Fruit fly (Drosophila melanogaster) whole organism, prepupa: ENCODE measurements around the gene CG12986.

ENCODE experiments used
- CG10631 ChIP-seq: fragments of 200-800 bp; sonication (Bioruptor generic); optimal IDR thresholded peaks from 2 replicates; lab custom pipeline; 2016; ENCODE audit warnings: missing biosample characterization, missing genetic modification characterization
- CG16779 ChIP-seq: fragments of 200-800 bp; sonication (Bioruptor generic); optimal IDR thresholded peaks from 3 replicates; lab custom pipeline; 2017; ENCODE audit warnings: missing biosample characterization, mild to moderate bottlenecking, missing genetic modification characterization
- CG32006 ChIP-seq: fragments of 200-800 bp; sonication (Bioruptor generic); optimal IDR thresholded peaks from 3 replicates; lab custom pipeline; 2017; ENCODE audit warnings: missing biosample characterization, mild to moderate bottlenecking, missing genetic modification characterization
- CG6792 ChIP-seq: fragments of 200-800 bp; sonication (Bioruptor generic); optimal IDR thresholded peaks from 3 replicates; lab custom pipeline; 2016; ENCODE audit warnings: missing biosample characterization, missing genetic modification characterization
- CG8319 ChIP-seq: fragments of 200-800 bp; sonication (Bioruptor generic); optimal IDR thresholded peaks from 3 replicates; lab custom pipeline; 2016; ENCODE audit warnings: missing biosample characterization, missing genetic modification characterization
- Eip75B ChIP-seq: fragments of 200-800 bp; sonication (Bioruptor generic); optimal IDR thresholded peaks from 3 replicates; lab custom pipeline; 2016; ENCODE audit warnings: missing biosample characterization, missing genetic modification characterization
- Eip93F ChIP-seq: fragments of 200-800 bp; sonication (Bioruptor generic); optimal IDR thresholded peaks from 2 replicates; lab custom pipeline; 2016; ENCODE audit warnings: missing biosample characterization, mild to moderate bottlenecking, missing genetic modification characterization
- Ets21C ChIP-seq: fragments of 200-800 bp; sonication (Bioruptor generic); optimal IDR thresholded peaks from 3 replicates; lab custom pipeline; 2016; ENCODE audit warnings: missing biosample characterization, missing genetic modification characterization
- Hr39 ChIP-seq: fragments of 200-800 bp; sonication (Bioruptor generic); optimal IDR thresholded peaks from 2 replicates; lab custom pipeline; 2016; ENCODE audit warnings: missing biosample characterization, missing genetic modification characterization
- Lpt ChIP-seq: fragments of 200-800 bp; sonication (Bioruptor generic); optimal IDR thresholded peaks from 3 replicates; lab custom pipeline; 2016; ENCODE audit warnings: missing biosample characterization, missing genetic modification characterization
- achi ChIP-seq: fragments of 200-800 bp; sonication (Bioruptor generic); optimal IDR thresholded peaks from 3 replicates; lab custom pipeline; 2016; ENCODE audit warnings: missing biosample characterization, missing genetic modification characterization
- dac ChIP-seq: fragments of 200-800 bp; sonication (Bioruptor generic); optimal IDR thresholded peaks from 2 replicates; lab custom pipeline; 2017; ENCODE audit warnings: missing biosample characterization, mild to moderate bottlenecking, missing genetic modification characterization
- esn ChIP-seq: fragments of 200-800 bp; sonication (Bioruptor generic); optimal IDR thresholded peaks from 2 replicates; lab custom pipeline; 2016; ENCODE audit warnings: missing biosample characterization, mild to moderate bottlenecking, missing genetic modification characterization, moderate library complexity
- fd85E ChIP-seq: fragments of 200-800 bp; sonication (Bioruptor generic); optimal IDR thresholded peaks from 3 replicates; lab custom pipeline; 2016; ENCODE audit warnings: missing biosample characterization, missing genetic modification characterization

DNA sequence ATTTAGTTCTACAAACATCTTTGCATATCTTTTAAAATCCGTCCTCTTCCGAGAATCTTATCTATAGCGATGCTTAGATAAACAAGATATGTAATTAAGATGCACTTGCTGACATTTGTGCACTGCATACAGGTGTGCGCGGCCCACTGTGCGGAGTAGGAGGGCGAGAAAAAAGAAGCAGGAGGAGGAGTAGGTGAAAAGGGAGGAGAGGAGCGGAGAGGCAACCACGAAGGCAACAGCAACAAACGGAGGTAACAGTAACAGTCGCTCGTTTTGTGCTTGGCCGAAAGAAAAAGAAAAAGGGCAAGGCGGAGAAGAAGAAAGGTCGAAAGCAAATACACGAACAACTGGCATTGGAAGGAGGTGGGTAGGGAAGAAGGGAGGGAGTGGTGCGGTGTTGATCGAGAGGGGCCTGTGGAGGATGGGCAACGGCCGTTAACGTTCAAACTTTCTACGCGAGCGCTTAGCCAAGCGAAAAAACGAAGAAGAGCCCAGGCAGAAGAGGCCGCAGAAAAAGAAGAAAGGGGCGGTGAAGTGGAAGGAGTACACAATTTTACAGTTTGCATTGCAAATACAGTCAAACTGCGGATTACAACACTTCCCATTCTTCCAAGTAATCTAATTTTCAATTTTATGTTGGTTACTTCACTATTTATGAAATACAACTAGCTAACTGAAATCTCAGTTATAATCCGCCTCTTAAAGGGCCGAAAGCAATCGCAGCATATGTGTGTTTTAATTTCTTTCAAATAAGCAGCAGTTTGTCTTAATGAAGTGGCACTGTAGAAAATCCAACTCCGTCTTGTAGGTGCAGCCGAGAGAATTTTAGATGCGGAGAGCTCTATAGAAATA, 12.9 kb upstream of the CG12986 start:
- TF ChIP-seq CG32006 (GFP tag; lab: Kevin White, UChicago) (peak; percentile 53), CG16779 (tag; lab: Kevin White, UChicago) (no peak), Lpt (GFP tag; lab: Kevin White, UChicago) (peak; percentile 20), dac (GFP tag; lab: Kevin White, UChicago) (peak; percentile 22), achi (GFP tag; lab: Kevin White, UChicago) (peak; percentile 9), esn (GFP tag; lab: Kevin White, UChicago) (no peak), CG10631 (GFP tag; lab: Kevin White, UChicago) (no peak), Eip93F (GFP tag; lab: Kevin White, UChicago) (no peak), fd85E (GFP tag; lab: Kevin White, UChicago) (no peak), Hr39 (GFP tag; lab: Kevin White, UChicago) (no peak), Ets21C (no peak), CG8319 (GFP tag; lab: Kevin White, UChicago) (no peak), Eip75B (no peak), CG6792 (GFP tag; lab: Kevin White, UChicago) (no peak)
